Worm (Caenorhabditis elegans): ENCODE data around the gene Y53C12B.7.

Gene Y53C12B.7

ce11 chrII:9774653-9775052 is 21.6 kb upstream of the Y53C12B.7 start (continued):
- TF ChIP-seq ceh-27 (GFP tag; optimal IDR thresholded peaks at IDR 0.05) (peak; percentile 78), unc-62 (GFP tag; optimal IDR thresholded peaks at IDR 0.05) (no peak), Y56A3A.18 (GFP tag; IDR thresholded peaks at IDR 0.05) (peak; percentile 79), lsy-27 (tag; optimal IDR thresholded peaks at IDR 0.05; ENCODE audit: borderline replicate concordance, insufficient read depth) (no peak), B0336.3 (GFP tag; IDR thresholded peaks at IDR 0.05) (0 out of 2 replicates have a peak, but pooled peaks have one; percentile 57), hrde-1 (tag; optimal IDR thresholded peaks at IDR 0.05; ENCODE audit: borderline replicate concordance) (peak; percentile 61), pha-4 (tag; optimal IDR thresholded peaks at IDR 0.05) (no peak), F22D6.2 (tag; optimal IDR thresholded peaks at IDR 0.05) (no peak), tlf-1 (GFP tag; optimal IDR thresholded peaks at IDR 0.05) (no peak), hmg-20 (GFP tag; IDR thresholded peaks at IDR 0.05) (no peak), him-1 (tag; optimal IDR thresholded peaks at IDR 0.05) (peak; percentile 90), ztf-3 (GFP tag; optimal IDR thresholded peaks at IDR 0.05) (no peak), T07F8.4 (tag; optimal IDR thresholded peaks at IDR 0.05) (peak; percentile 64), snpc-4 (GFP tag; optimal IDR thresholded peaks at IDR 0.05) (peak; percentile 74), snpc-4 (tag; optimal IDR thresholded peaks at IDR 0.05) (peak in 3 of 4 experiments; percentile 10 to 78 (median 74)), F55B11.4 (tag; optimal IDR thresholded peaks at IDR 0.05; ENCODE audit: borderline replicate concordance, insufficient read depth) (no peak), hlh-12 (tag; optimal IDR thresholded peaks at IDR 0.05) (no peak), dpl-1 (GFP tag; optimal IDR thresholded peaks at IDR 0.05) (no peak), sdz-38 (tag; optimal IDR thresholded peaks at IDR 0.05) (no peak), ceh-79 (tag; optimal IDR thresholded peaks at IDR 0.05) (no peak), hmg-1.2 (GFP tag; IDR thresholded peaks at IDR 0.05) (peak; percentile 70), aptf-3 (GFP tag; IDR thresholded peaks at IDR 0.05) (0 out of 2 replicates have a peak, but pooled peaks have one; percentile 19), mes-4 (tag; optimal IDR thresholded peaks at IDR 0.05) (peak; percentile 39), die-1 (tag; optimal IDR thresholded peaks at IDR 0.05) (peak; percentile 71), ztf-26 (tag; optimal IDR thresholded peaks at IDR 0.05) (peak; percentile 64), nhr-179 (tag; optimal IDR thresholded peaks at IDR 0.05) (no peak), athp-1 (tag; optimal IDR thresholded peaks at IDR 0.05) (peak; percentile 28), F57C9.4 (tag; optimal IDR thresholded peaks at IDR 0.05) (no peak), xnd-1 (tag; optimal IDR thresholded peaks at IDR 0.05) (peak; percentile 15), lin-26 (GFP tag; IDR thresholded peaks at IDR 0.05) (no peak; the same call in 1 of the 2 replicates), madf-8 (GFP tag; conservative IDR thresholded peaks at IDR 0.05) (no peak), hsf-1 (GFP tag; IDR thresholded peaks at IDR 0.05) (peak; percentile 48; the same call in 1 of the 2 replicates), mcd-1 (GFP tag; IDR thresholded peaks at IDR 0.05) (peak; percentile 64; the same call in 1 of the 2 replicates), lsl-1 (GFP tag; optimal IDR thresholded peaks at IDR 0.05) (peak; percentile 42), madf-10 (tag; optimal IDR thresholded peaks at IDR 0.05) (peak; percentile 45), repo-1 (tag; optimal IDR thresholded peaks at IDR 0.05) (peak; percentile 78), T26A5.8 (tag; optimal IDR thresholded peaks at IDR 0.05) (no peak), cebp-2 (GFP tag; IDR thresholded peaks at IDR 0.05) (peak; percentile 74; the same call in 1 of the 2 replicates), unc-130 (GFP tag; optimal IDR thresholded peaks at IDR 0.05) (peak; percentile 55), attf-5 (GFP tag; optimal IDR thresholded peaks at IDR 0.05) (peak; percentile 56), nhr-90 (tag; optimal IDR thresholded peaks at IDR 0.05) (peak; percentile 72), C17E4.6 (GFP tag; IDR thresholded peaks at IDR 0.05) (0 out of 2 replicates have a peak, but pooled peaks have one; percentile 56), madf-6 (GFP tag; IDR thresholded peaks at IDR 0.05) (peak; percentile 76), ceh-91 (GFP tag; IDR thresholded peaks at IDR 0.05) (0 out of 2 replicates have a peak, but pooled peaks have one; percentile 33), nfya-2 (GFP tag; IDR thresholded peaks at IDR 0.05) (0 out of 2 replicates have a peak, but pooled peaks have one; percentile 77), ceh-58 (GFP tag; IDR thresholded peaks at IDR 0.05) (no peak), dpff-1 (tag; optimal IDR thresholded peaks at IDR 0.05) (no peak), rec-8 (tag; optimal IDR thresholded peaks at IDR 0.05) (peak; percentile 33 to 82), B0261.1 (tag; optimal IDR thresholded peaks at IDR 0.05) (peak; percentile 87)

Data from whole organism, young adult.